Worm (Caenorhabditis elegans): Measurements from ENCODE around the gene C30A5.16.
A peak's percentile ranks its signal among the peaks of the same experiment; 100 is the strongest.

The C30A5.16 gene

DNA sequence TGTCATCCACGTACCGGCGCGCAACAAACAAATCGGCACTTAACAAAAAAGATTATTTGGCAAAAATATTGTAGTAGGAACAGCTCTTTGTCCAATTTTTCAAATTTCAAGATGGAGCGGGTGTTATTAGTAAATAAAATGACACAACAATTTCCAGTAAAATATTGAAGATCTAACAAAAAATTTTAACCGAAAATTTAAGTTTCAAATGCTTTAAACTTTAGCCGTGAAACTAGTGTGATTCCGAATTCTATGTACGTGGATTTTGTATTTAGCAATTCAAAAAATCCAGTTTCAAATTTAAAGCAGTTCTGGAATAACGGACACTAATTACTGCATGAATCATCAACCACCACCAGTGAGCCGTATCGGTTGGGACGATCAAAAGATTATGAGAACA, 15.3 kb upstream of the C30A5.16 start, which contains the start of gene snb-5:
Gene snb-5 (plus strand): TSS at position 301 of the 400 bp plus-strand sequence.
- TF ChIP-seq unc-62 (GFP tag; optimal IDR thresholded peaks at IDR 0.05) (no peak), cnd-1 (tag; optimal IDR thresholded peaks at IDR 0.05) (no peak), nhr-2 (tag; optimal IDR thresholded peaks at IDR 0.05) (no peak), zip-8 (tag; optimal IDR thresholded peaks at IDR 0.05) (no peak)

ce11 chrIII:8209775-8210174, 8.2 kb upstream of the C30A5.16 start, which contains the start of gene C30A5.10:
Gene C30A5.10 (minus strand): TSS chrIII:8209875.
- TF ChIP-seq blmp-1 (tag; optimal IDR thresholded peaks at IDR 0.05) (no peak), M03D4.4 (tag; optimal IDR thresholded peaks at IDR 0.05) (no peak), ces-1 (GFP tag; optimal IDR thresholded peaks at IDR 0.05) (no peak), nhr-76 (tag; optimal IDR thresholded peaks at IDR 0.05) (no peak), sptf-1 (tag; optimal IDR thresholded peaks at IDR 0.05) (no peak), mep-1 (tag; optimal IDR thresholded peaks at IDR 0.05) (no peak), ceh-83 (GFP tag; optimal IDR thresholded peaks at IDR 0.05) (no peak), ceh-39 (tag; optimal IDR thresholded peaks at IDR 0.05) (no peak), elt-3 (tag; optimal IDR thresholded peaks at IDR 0.05) (no peak), tbx-8 (GFP tag; optimal IDR thresholded peaks at IDR 0.05) (no peak), lin-32 (GFP tag; optimal IDR thresholded peaks at IDR 0.05) (no peak), zip-8 (tag; optimal IDR thresholded peaks at IDR 0.05) (no peak), nhr-237 (tag; optimal IDR thresholded peaks at IDR 0.05) (no peak)

DNA sequence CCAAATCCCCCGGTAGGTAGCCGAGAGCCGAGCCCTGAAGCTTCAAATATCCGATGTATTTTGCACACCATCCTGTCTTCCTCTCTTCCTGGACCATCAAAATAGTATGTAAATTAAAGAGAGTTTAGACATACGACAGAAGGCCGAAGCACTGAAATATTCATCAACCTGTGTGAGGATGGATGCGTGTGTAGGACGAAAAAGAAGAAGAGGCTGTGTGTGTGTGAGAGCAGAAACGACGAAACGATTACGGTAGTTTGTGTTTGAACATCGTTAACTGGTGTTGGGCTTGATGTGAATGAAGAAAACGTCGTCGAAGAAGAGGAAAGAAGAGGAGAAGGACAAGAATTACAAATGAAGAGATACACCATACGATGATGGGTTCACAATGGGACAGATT, 6.5 kb upstream of the C30A5.16 start:
- no peak for TF ChIP-seq nhr-237 (tag; optimal IDR thresholded peaks at IDR 0.05)
- TF ChIP-seq sem-2 (GFP tag; optimal IDR thresholded peaks at IDR 0.05), result no peak
- no peak for TF ChIP-seq mab-5 (tag; optimal IDR thresholded peaks at IDR 0.05)
- no peak for TF ChIP-seq elt-3 (tag; optimal IDR thresholded peaks at IDR 0.05)
- no peak for TF ChIP-seq ham-2 (GFP tag; optimal IDR thresholded peaks at IDR 0.05)
- TF ChIP-seq blmp-1 (tag; optimal IDR thresholded peaks at IDR 0.05), result no peak

DNA sequence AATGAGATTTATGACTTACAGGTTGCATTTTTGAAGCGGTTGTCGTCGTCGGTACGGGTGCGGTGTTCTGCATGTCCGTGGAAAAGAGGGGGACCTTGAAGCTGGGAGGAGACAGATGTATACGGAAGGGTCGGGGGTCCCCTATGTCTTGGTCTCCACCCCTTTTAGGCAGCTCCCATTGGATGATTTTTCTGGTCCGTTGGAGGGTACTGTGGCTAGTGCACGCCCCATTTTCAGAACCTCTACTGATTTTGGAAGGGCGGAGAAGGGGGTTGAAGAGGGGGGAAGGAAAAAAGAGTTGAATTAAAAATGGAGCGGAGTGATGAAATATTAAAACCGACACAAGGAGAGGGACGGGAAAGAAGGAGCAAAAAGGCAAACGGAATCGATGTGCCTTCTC, 1.8 kb upstream of the C30A5.16 start, which contains the start of gene unc-86:
Gene unc-86 (minus strand): TSS at position 113 of the 400 bp plus-strand sequence.
- TF ChIP-seq lsy-2 (tag; optimal IDR thresholded peaks at IDR 0.05) (peak; percentile 55), bed-3 (GFP tag; optimal IDR thresholded peaks at IDR 0.05) (no peak)

ce11 chrIII:8220081-8220480, 2.1 kb downstream of the C30A5.16 start:
- TF ChIP-seq flh-1 (GFP tag; optimal IDR thresholded peaks at IDR 0.05) (no peak), nhr-28 (tag; optimal IDR thresholded peaks at IDR 0.05) (no peak), ces-1 (GFP tag; optimal IDR thresholded peaks at IDR 0.05) (no peak), nhr-237 (tag; optimal IDR thresholded peaks at IDR 0.05) (no peak), pha-4 (tag; optimal IDR thresholded peaks at IDR 0.05) (no peak), lsy-2 (tag; optimal IDR thresholded peaks at IDR 0.05) (no peak), elt-1 (tag; optimal IDR thresholded peaks at IDR 0.05; ENCODE audit: borderline replicate concordance, insufficient read depth) (no peak), mep-1 (tag; optimal IDR thresholded peaks at IDR 0.05) (no peak), ceh-83 (GFP tag; optimal IDR thresholded peaks at IDR 0.05) (no peak), lin-32 (GFP tag; optimal IDR thresholded peaks at IDR 0.05) (no peak), blmp-1 (tag; optimal IDR thresholded peaks at IDR 0.05) (no peak), unc-39 (tag; optimal IDR thresholded peaks at IDR 0.05) (no peak), M03D4.4 (tag; optimal IDR thresholded peaks at IDR 0.05) (no peak), ham-2 (GFP tag; optimal IDR thresholded peaks at IDR 0.05) (no peak), zip-8 (tag; optimal IDR thresholded peaks at IDR 0.05) (peak; percentile 27), nhr-2 (tag; optimal IDR thresholded peaks at IDR 0.05) (peak; percentile 31)

ce11 chrIII:8224769-8225168, 6.8 kb downstream of the C30A5.16 start, which contains the start of gene mob-4:
Gene mob-4 (plus strand): TSS chrIII:8225097.
- TF ChIP-seq lin-32 (GFP tag; optimal IDR thresholded peaks at IDR 0.05) (no peak), elt-1 (tag; optimal IDR thresholded peaks at IDR 0.05; ENCODE audit: borderline replicate concordance, insufficient read depth) (no peak), elt-3 (tag; optimal IDR thresholded peaks at IDR 0.05) (no peak), mab-5 (tag; optimal IDR thresholded peaks at IDR 0.05) (no peak), unc-62 (GFP tag; optimal IDR thresholded peaks at IDR 0.05) (no peak), zip-8 (tag; optimal IDR thresholded peaks at IDR 0.05) (no peak)

ce11 chrIII:8226178-8226577, 8.2 kb downstream of the C30A5.16 start, which contains the start of gene rfs-1:
Gene rfs-1 (plus strand): TSS chrIII:8226478.
- no peak for TF ChIP-seq sem-2 (GFP tag; optimal IDR thresholded peaks at IDR 0.05)
- TF ChIP-seq lin-32 (GFP tag; optimal IDR thresholded peaks at IDR 0.05), result no peak
- no peak for TF ChIP-seq pha-4 (tag; optimal IDR thresholded peaks at IDR 0.05)
- TF ChIP-seq hlh-1 (tag; optimal IDR thresholded peaks at IDR 0.05), result no peak
- TF ChIP-seq elt-3 (tag; optimal IDR thresholded peaks at IDR 0.05), result no peak
- TF ChIP-seq nhr-12 (tag; optimal IDR thresholded peaks at IDR 0.05), result no peak
- no peak for TF ChIP-seq unc-120 (tag; optimal IDR thresholded peaks at IDR 0.05; ENCODE audit: poor library complexity, severe bottlenecking)
- no peak for TF ChIP-seq sptf-1 (tag; optimal IDR thresholded peaks at IDR 0.05)
- no peak for TF ChIP-seq ham-2 (GFP tag; optimal IDR thresholded peaks at IDR 0.05)
- no peak for TF ChIP-seq elt-1 (tag; optimal IDR thresholded peaks at IDR 0.05; ENCODE audit: borderline replicate concordance, insufficient read depth)
- TF ChIP-seq mep-1 (tag; optimal IDR thresholded peaks at IDR 0.05), result no peak
- TF ChIP-seq nhr-76 (tag; optimal IDR thresholded peaks at IDR 0.05), result no peak
- no peak for TF ChIP-seq ceh-83 (GFP tag; optimal IDR thresholded peaks at IDR 0.05)
- no peak for TF ChIP-seq nhr-2 (tag; optimal IDR thresholded peaks at IDR 0.05)
- no peak for TF ChIP-seq ceh-43 (GFP tag; optimal IDR thresholded peaks at IDR 0.05)
- TF ChIP-seq drap-1 (GFP tag; optimal IDR thresholded peaks at IDR 0.05), result no peak
- no peak for TF ChIP-seq tbx-8 (GFP tag; optimal IDR thresholded peaks at IDR 0.05)
- TF ChIP-seq mab-5 (tag; optimal IDR thresholded peaks at IDR 0.05), result no peak
